Worm (Caenorhabditis elegans) whole organism, L4 larva: ENCODE results near the gene ZK822.10.

Source experiments
- F10B5.3 ChIP-seq: sonication (generic microtip); optimal IDR thresholded peaks from 2 replicates; lab custom pipeline; 2016; ENCODE audit warnings: mild to moderate bottlenecking, missing genetic modification characterization, missing compliant biosample characterization
- R02D3.7 ChIP-seq: fragments of 150-350 bp; sonication (generic microtip); optimal IDR thresholded peaks from 3 replicates; lab custom pipeline; 2014; ENCODE audit warnings: missing biosample characterization, missing genetic modification characterization
- egl-27 ChIP-seq: sonication (generic microtip); optimal IDR thresholded peaks from 3 replicates; lab custom pipeline; 2017; ENCODE audit warnings: missing biosample characterization, missing genetic modification reagents, missing genetic modification characterization

DNA sequence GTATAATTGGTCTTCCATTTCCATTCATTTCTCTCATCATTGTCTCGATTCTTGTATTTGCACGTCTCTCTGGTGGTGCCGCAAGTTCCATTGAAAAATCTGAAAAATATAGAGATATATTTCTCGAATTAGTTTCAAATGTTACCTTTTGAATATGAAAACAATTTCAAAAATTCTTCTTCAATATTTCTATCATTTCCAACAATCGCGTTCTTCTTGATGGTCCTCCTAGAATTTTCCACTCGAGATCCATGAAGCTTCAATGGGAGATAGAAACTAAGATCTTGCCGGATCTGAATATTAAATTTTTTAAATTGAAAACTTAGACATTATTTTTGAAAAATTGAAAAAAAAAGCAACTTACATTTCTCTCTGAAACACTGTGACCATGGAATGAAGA lies 2.1 kb downstream of the ZK822.10 start:
- TF ChIP-seq egl-27 (tag; lab: Kevin White, UChicago) (no peak), F10B5.3 (tag; lab: Kevin White, UChicago) (no peak), R02D3.7 (tag; lab: Kevin White, UChicago) (no peak)
